Comparison of ENCODE assay signal across 2 fruit fly cellular contexts in the genomic region with DNA sequence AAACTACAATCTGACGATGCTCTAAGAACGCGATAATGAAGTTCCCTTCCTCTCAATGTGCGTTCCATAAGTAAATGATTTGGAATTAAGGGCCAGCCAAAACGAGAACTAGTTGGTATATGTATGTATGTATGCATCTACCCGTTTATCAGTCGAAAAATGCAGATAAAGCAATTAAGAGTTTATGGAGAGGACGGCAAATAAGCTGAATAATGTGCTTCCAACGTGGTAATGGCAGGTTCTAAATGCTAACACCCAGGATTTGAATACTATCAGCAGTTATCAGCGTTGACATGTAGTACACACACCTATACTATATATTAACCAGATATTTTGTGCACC.
TF ChIP-seq lines count a peak whose summit lies in the region.

No protein-coding gene starts in this region.

- no peak for TF ChIP-seq CTCF in whole organism, embryonic (GFP tag; optimal IDR thresholded peaks at IDR 0.05; lab: Kevin White, UChicago)

TF ChIP-seq in whole organism, adult, 20 proteins besides CTCF, POLR2A, EP300 and RAD21:
- peak; percentile 27 for TF ChIP-seq CG33017 (tag; optimal IDR thresholded peaks at IDR 0.05; lab: Kevin White, UChicago)
- TF ChIP-seq tj (GFP tag; optimal IDR thresholded peaks at IDR 0.05; lab: Kevin White, UChicago), result peak; percentile 70
- peak; percentile 42 for TF ChIP-seq cic (GFP tag; optimal IDR thresholded peaks at IDR 0.05; lab: Kevin White, UChicago)
- TF ChIP-seq CG7101 (tag; optimal IDR thresholded peaks at IDR 0.05; lab: Kevin White, UChicago), result no peak

TF ChIP-seq in whole organism, embryonic, 481 proteins besides CTCF, POLR2A, EP300 and RAD21:
- TF ChIP-seq eve (GFP tag; optimal IDR thresholded peaks at IDR 0.05; lab: Kevin White, UChicago) (peak in 1 of 2 experiments; percentile 55), da (GFP tag; optimal IDR thresholded peaks at IDR 0.05; lab: Kevin White, UChicago) (no peak), chinmo (GFP tag; IDR thresholded peaks at IDR 0.05; lab: Robert Waterston, UW; ENCODE audit: partially characterized antibody) (peak; percentile 58; the same call in 1 of the 4 replicates), sd (tag; optimal IDR thresholded peaks at IDR 0.05; lab: Kevin White, UChicago) (peak; percentile 14)
